Fruit fly (Drosophila melanogaster): ENCODE results near the gene Npc2c.
A peak's percentile ranks its signal among the peaks of the same experiment; 100 is the strongest.

Npc2c gene

dm6 chr3R:10087206-10087927 is 27.3 kb downstream of the Npc2c start (continued):
- TF ChIP-seq Eip75B (GFP tag; optimal IDR thresholded peaks at IDR 0.05) (peak; percentile 89), CG9139 (GFP tag; optimal IDR thresholded peaks at IDR 0.05) (peak; percentile 77), CG3032 (tag; optimal IDR thresholded peaks at IDR 0.05) (peak; percentile 88), CG6276 (GFP tag; optimal IDR thresholded peaks at IDR 0.05) (peak; percentile 66), CG1621 (tag; optimal IDR thresholded peaks at IDR 0.05) (peak; percentile 88), Sox15 (GFP tag; optimal IDR thresholded peaks at IDR 0.05) (peak; percentile 87), Smox (GFP tag; optimal IDR thresholded peaks at IDR 0.05) (peak; percentile 84), CG7368 (GFP tag; optimal IDR thresholded peaks at IDR 0.05) (peak; percentile 91), Ets21C (GFP tag; optimal IDR thresholded peaks at IDR 0.05) (peak; percentile 78), Eip78C (GFP tag) (peak; percentile 98)

- TF ChIP-seq Hr38 (GFP tag; optimal IDR thresholded peaks at IDR 0.05) (no peak), Eip78C (GFP tag) (peak; percentile 38), CG9139 (GFP tag; optimal IDR thresholded peaks at IDR 0.05) (no peak), Hr39 (GFP tag; optimal IDR thresholded peaks at IDR 0.05) (no peak), CG32006 (GFP tag; optimal IDR thresholded peaks at IDR 0.05) (no peak), pdm3 (GFP tag; optimal IDR thresholded peaks at IDR 0.05) (no peak), svp (GFP tag) (peak; percentile 39), fkh (GFP tag; optimal IDR thresholded peaks at IDR 0.05) (no peak), Sox14 (GFP tag; optimal IDR thresholded peaks at IDR 0.05) (peak; percentile 55), Smox (GFP tag; optimal IDR thresholded peaks at IDR 0.05) (no peak), spab (GFP tag; optimal IDR thresholded peaks at IDR 0.05) (no peak), CG11762 (GFP tag; optimal IDR thresholded peaks at IDR 0.05; ENCODE audit: insufficient read depth) (no peak), Blimp-1 (GFP tag; optimal IDR thresholded peaks at IDR 0.05) (peak; percentile 75), Hr4 (GFP tag; optimal IDR thresholded peaks at IDR 0.05) (no peak), CG8319 (GFP tag; optimal IDR thresholded peaks at IDR 0.05) (no peak), fd59A (GFP tag; optimal IDR thresholded peaks at IDR 0.05) (no peak), CG15336 (GFP tag; IDR thresholded peaks at IDR 0.05) (peak; percentile 44; the same call in 1 of the 2 replicates), Ets21C (GFP tag; optimal IDR thresholded peaks at IDR 0.05) (no peak), CG6808 (GFP tag; optimal IDR thresholded peaks at IDR 0.05) (no peak), CG16779 (tag; optimal IDR thresholded peaks at IDR 0.05) (peak; percentile 33), dac (GFP tag; optimal IDR thresholded peaks at IDR 0.05) (no peak), CG11294 (GFP tag; IDR thresholded peaks at IDR 0.05) (no peak), CG34406 (GFP tag; optimal IDR thresholded peaks at IDR 0.05) (no peak), CG8119 (GFP tag; IDR thresholded peaks at IDR 0.05) (no peak; the same call in 1 of the 3 replicates), CG3032 (tag; optimal IDR thresholded peaks at IDR 0.05) (no peak), acj6 (GFP tag; optimal IDR thresholded peaks at IDR 0.05) (no peak), Sox102F (GFP tag; optimal IDR thresholded peaks at IDR 0.05) (peak; percentile 14), CG6276 (GFP tag; optimal IDR thresholded peaks at IDR 0.05) (no peak), ss (GFP tag; optimal IDR thresholded peaks at IDR 0.05) (peak; percentile 17 to 41), vri (GFP tag; optimal IDR thresholded peaks at IDR 0.05) (peak; percentile 82), cyc (GFP tag; optimal IDR thresholded peaks at IDR 0.05) (no peak), CG11902 (GFP tag; optimal IDR thresholded peaks at IDR 0.05) (no peak), CG6792 (GFP tag; optimal IDR thresholded peaks at IDR 0.05) (no peak), eg (GFP tag; IDR thresholded peaks at IDR 0.05) (0 out of 3 replicates have a peak, but pooled peaks have one; percentile 30), CG7368 (GFP tag; optimal IDR thresholded peaks at IDR 0.05) (peak; percentile 6), dsx (GFP tag; optimal IDR thresholded peaks at IDR 0.05; ENCODE audit: poor library complexity, severe bottlenecking) (peak; percentile 27), OdsH (GFP tag; optimal IDR thresholded peaks at IDR 0.05) (no peak), CG6163 (GFP tag; IDR thresholded peaks at IDR 0.05) (peak; percentile 55), CG6854 (GFP tag; optimal IDR thresholded peaks at IDR 0.05) (peak; percentile 47), Lpt (GFP tag; optimal IDR thresholded peaks at IDR 0.05) (peak; percentile 2), Met (GFP tag; optimal IDR thresholded peaks at IDR 0.05) (no peak), Ets96B (tag; optimal IDR thresholded peaks at IDR 0.05) (no peak), Sox15 (GFP tag; optimal IDR thresholded peaks at IDR 0.05) (no peak), Gug (GFP tag; IDR thresholded peaks at IDR 0.05) (no peak), achi (GFP tag; optimal IDR thresholded peaks at IDR 0.05) (no peak), CG1621 (tag; optimal IDR thresholded peaks at IDR 0.05) (no peak)
Measured at dm6 chr3R:10089171-10089664, 29.2 kb downstream of the Npc2c start.
